Fruit fly (Drosophila melanogaster) whole organism, pupa: ENCODE measurements around the gene tipE.

Experiments used
- CG12605 ChIP-seq: fragments of 200-800 bp; sonication (Bioruptor generic); IDR thresholded peaks from 2 replicates; pipeline ENCODE4 v1.3.6; 2022; ENCODE audit warnings: missing biosample characterization, missing genetic modification characterization
- CG13204 ChIP-seq: fragments of 200-800 bp; sonication (Bioruptor generic); optimal IDR thresholded peaks from 2 replicates; lab custom pipeline; 2018; ENCODE audit warnings: missing biosample characterization, mild to moderate bottlenecking, missing genetic modification characterization, moderate library complexity
- CG17806 ChIP-seq: fragments of 200-800 bp; sonication (Bioruptor generic); optimal IDR thresholded peaks from 2 replicates; lab custom pipeline; 2018; ENCODE audit warnings: missing biosample characterization, mild to moderate bottlenecking, missing genetic modification characterization, moderate library complexity
- CG32121 ChIP-seq: fragments of 200-800 bp; sonication (Bioruptor generic); IDR thresholded peaks from 2 replicates; pipeline ENCODE4 v1.3.6; 2022; ENCODE audit warnings: missing biosample characterization, missing genetic modification characterization
- CG34367 ChIP-seq: fragments of 200-800 bp; sonication (Bioruptor generic); optimal IDR thresholded peaks from 2 replicates; lab custom pipeline; 2018; ENCODE audit warnings: missing biosample characterization, mild to moderate bottlenecking, missing genetic modification characterization
- CG8159 ChIP-seq: fragments of 200-800 bp; sonication (Bioruptor generic); optimal IDR thresholded peaks from 3 replicates; lab custom pipeline; 2018; ENCODE audit warnings: missing biosample characterization, mild to moderate bottlenecking, missing genetic modification characterization, moderate library complexity
- CG8301 ChIP-seq: fragments of 200-800 bp; sonication (Bioruptor generic); optimal IDR thresholded peaks from 2 replicates; lab custom pipeline; 2018; ENCODE audit warnings: missing biosample characterization, mild to moderate bottlenecking, missing genetic modification characterization
- Ets98B ChIP-seq: fragments of 200-800 bp; sonication (Bioruptor generic); IDR thresholded peaks from 2 replicates; pipeline ENCODE4 v1.3.6; 2022; ENCODE audit warnings: missing biosample characterization, missing genetic modification characterization
- Pif1B ChIP-seq: fragments of 200-800 bp; sonication (Bioruptor generic); optimal IDR thresholded peaks from 3 replicates; lab custom pipeline; 2016; ENCODE audit warnings: missing biosample characterization, missing genetic modification characterization
- Snoo ChIP-seq: fragments of 200-800 bp; sonication (Bioruptor generic); optimal IDR thresholded peaks from 3 replicates; lab custom pipeline; 2017; ENCODE audit warnings: missing biosample characterization, mild to moderate bottlenecking, missing genetic modification characterization, inconsistent platforms

DNA sequence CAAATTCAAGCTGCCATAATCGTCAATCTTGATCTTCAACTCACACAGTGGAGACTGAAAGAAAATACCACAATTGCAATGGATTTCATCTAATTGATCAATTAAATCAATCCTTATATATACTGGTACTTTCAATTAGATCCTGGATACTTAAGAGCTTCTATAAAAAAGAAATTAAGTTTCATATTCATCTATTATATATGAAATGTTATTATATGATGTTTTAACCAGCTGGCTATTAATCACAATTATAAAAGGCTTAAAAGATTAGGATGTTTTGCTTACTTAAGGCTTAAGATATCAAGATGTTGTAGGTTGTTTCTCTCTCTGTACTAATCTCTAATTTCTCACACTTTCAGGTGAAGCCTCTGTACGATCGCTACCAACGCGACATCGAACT, 16.6 kb downstream of the tipE start:
- TF ChIP-seq CG13204 (GFP tag; lab: Kevin White, UChicago), result no peak
- TF ChIP-seq Pif1B (GFP tag; lab: Kevin White, UChicago), result no peak
- no peak for TF ChIP-seq CG32121 (GFP tag; lab: Robert Waterston, UW)
- no peak for TF ChIP-seq CG12605 (GFP tag; lab: Robert Waterston, UW)
- TF ChIP-seq Snoo (tag; lab: Kevin White, UChicago), result no peak
- no peak for TF ChIP-seq CG34367 (tag; lab: Kevin White, UChicago)
- TF ChIP-seq Ets98B (GFP tag; lab: Robert Waterston, UW), result no peak
- no peak for TF ChIP-seq CG8301 (tag; lab: Kevin White, UChicago)
- TF ChIP-seq CG17806 (tag; lab: Kevin White, UChicago), result no peak
- TF ChIP-seq CG8159 (tag; lab: Kevin White, UChicago), result no peak
